Fruit fly (Drosophila melanogaster) whole organism, wandering third instar larva: ENCODE measurements around the gene Arp8.
A peak's percentile ranks its signal among the peaks of the same experiment; 100 is the strongest.
"Not testable (repeated sequence)": the region's sequence is repeated elsewhere in the genome, so short reads cannot be mapped to it uniquely, and the experiment has no call there.

ENCODE experiments used
- Abd-B ChIP-seq: fragments of >200 bp; optimal IDR thresholded peaks from 2 replicates; lab custom pipeline; 2017; ENCODE audit warnings: missing biosample characterization, missing genetic modification characterization
- CG32264 ChIP-seq: fragments of 200-800 bp; sonication (Bioruptor generic); optimal IDR thresholded peaks from 2 replicates; lab custom pipeline; 2016; ENCODE audit warnings: missing biosample characterization, missing genetic modification characterization
- CG9705 ChIP-seq: fragments of 200-800 bp; sonication (Bioruptor generic); optimal IDR thresholded peaks from 2 replicates; lab custom pipeline; 2018; ENCODE audit warnings: missing biosample characterization, mild to moderate bottlenecking, missing genetic modification characterization
- CrebA ChIP-seq: fragments of 200-800 bp; sonication (Bioruptor generic); optimal IDR thresholded peaks from 2 replicates; lab custom pipeline; 2016; ENCODE audit warnings: missing biosample characterization, mild to moderate bottlenecking, missing genetic modification characterization, borderline replicate concordance
- Dfd ChIP-seq: fragments of >200 bp; optimal IDR thresholded peaks from 2 replicates; lab custom pipeline; 2017; ENCODE audit warnings: missing biosample characterization, missing genetic modification characterization
- Dif ChIP-seq: fragments of 200-275, 200-300 bp; sonication (Bioruptor generic); optimal IDR thresholded peaks from 2 replicates; lab custom pipeline; 2018; ENCODE audit warnings: missing biosample characterization, missing genetic modification characterization; ENCODE audit not compliant: partially characterized antibody
- GATAd ChIP-seq: sonication (Bioruptor generic); optimal IDR thresholded peaks from 2 replicates; lab custom pipeline; 2016; ENCODE audit warnings: missing biosample characterization, missing genetic modification characterization
- HLH106 ChIP-seq: fragments of 200-800 bp; optimal IDR thresholded peaks from 3 replicates; lab custom pipeline; 2019; ENCODE audit warnings: missing biosample characterization, mild to moderate bottlenecking, missing genetic modification characterization, moderate library complexity
- Hnf4 ChIP-seq: fragments of 200-800 bp; sonication (Bioruptor generic); optimal IDR thresholded peaks from 2 replicates; lab custom pipeline; 2016; ENCODE audit warnings: missing biosample characterization, mild to moderate bottlenecking, missing genetic modification characterization
- Myc ChIP-seq: fragments of >200 bp; optimal IDR thresholded peaks from 2 replicates; lab custom pipeline; 2017
- N ChIP-seq: fragments of >200 bp; optimal IDR thresholded peaks from 2 replicates; lab custom pipeline; 2018; ENCODE audit warnings: missing biosample characterization, missing external identifiers, missing genetic modification characterization
- OdsH ChIP-seq: fragments of 200-800 bp; sonication (Bioruptor generic); optimal IDR thresholded peaks from 2 replicates; lab custom pipeline; 2016; ENCODE audit warnings: missing biosample characterization, mild to moderate bottlenecking, missing genetic modification characterization
- Rel ChIP-seq, 2 experiments: fragments of 200-800 bp; sonication (Bioruptor generic) in 1 of 2; optimal IDR thresholded peaks; 2 replicates in 1 of 2; 3 replicates in 1 of 2; lab custom pipeline; 2016 to 2019; ENCODE audit warnings: mild to moderate bottlenecking in 2 of 2, missing biosample characterization in 2 of 2, missing genetic modification characterization in 2 of 2, moderate library complexity in 1 of 2
- Sp1 ChIP-seq: fragments of 200-800 bp; sonication (Bioruptor generic); optimal IDR thresholded peaks from 3 replicates; lab custom pipeline; 2019; ENCODE audit warnings: missing biosample characterization, mild to moderate bottlenecking, missing genetic modification characterization, moderate library complexity
- br ChIP-seq: fragments of 200-800 bp; sonication (Bioruptor generic); optimal IDR thresholded peaks from 2 replicates; lab custom pipeline; 2016; ENCODE audit warnings: missing biosample characterization, missing genetic modification characterization
- dl ChIP-seq, 2 experiments: fragments of 175-275, 200-275 bp in 1 of 2; fragments of 200-275 bp in 1 of 2; sonication (Bioruptor generic); optimal IDR thresholded peaks; lab custom pipeline; 2018; ENCODE audit warnings: mild to moderate bottlenecking in 2 of 2, missing biosample characterization in 2 of 2, missing genetic modification characterization in 2 of 2, moderate library complexity in 2 of 2; ENCODE audit not compliant: partially characterized antibody in 2 of 2, insufficient read depth in 1 of 2
- dmrt93B ChIP-seq: fragments of 200-800 bp; sonication (Bioruptor generic); optimal IDR thresholded peaks from 2 replicates; lab custom pipeline; 2018; ENCODE audit warnings: missing biosample characterization, mild to moderate bottlenecking, missing genetic modification characterization
- dsf ChIP-seq: sonication (Bioruptor generic); optimal IDR thresholded peaks from 2 replicates; lab custom pipeline; 2016; ENCODE audit warnings: missing biosample characterization, missing genetic modification characterization, borderline replicate concordance
- ey ChIP-seq: fragments of 200-800 bp; sonication (Bioruptor generic); optimal IDR thresholded peaks from 2 replicates; lab custom pipeline; 2016; ENCODE audit warnings: missing biosample characterization, missing genetic modification characterization
- foxo ChIP-seq, 2 experiments: fragments of 200-800 bp; sonication (Bioruptor generic); optimal IDR thresholded peaks; 2 replicates in 1 of 2; 3 replicates in 1 of 2; lab custom pipeline; 2016 to 2017; ENCODE audit warnings: missing biosample characterization in 2 of 2, missing genetic modification characterization in 2 of 2
- fru ChIP-seq: fragments of 200-800 bp; sonication (Bioruptor generic); optimal IDR thresholded peaks from 3 replicates; lab custom pipeline; 2016; ENCODE audit warnings: missing biosample characterization, mild to moderate bottlenecking, missing genetic modification characterization
- h ChIP-seq: fragments of 200-800 bp; sonication (Bioruptor generic); optimal IDR thresholded peaks from 3 replicates; lab custom pipeline; 2016; ENCODE audit warnings: missing biosample characterization, mild to moderate bottlenecking, missing genetic modification characterization
- jim ChIP-seq: fragments of 175-275, 200-325 bp; sonication (Bioruptor generic); optimal IDR thresholded peaks from 2 replicates; lab custom pipeline; 2016; ENCODE audit warnings: missing biosample characterization, mild to moderate bottlenecking, missing genetic modification characterization
- lola ChIP-seq: fragments of >200 bp; optimal IDR thresholded peaks from 2 replicates; lab custom pipeline; 2017; ENCODE audit warnings: missing biosample characterization, missing genetic modification characterization
- pan ChIP-seq: fragments of >200 bp; optimal IDR thresholded peaks from 2 replicates; lab custom pipeline; 2017
- psq ChIP-seq: fragments of 200-800 bp; sonication (Bioruptor generic); optimal IDR thresholded peaks from 3 replicates; lab custom pipeline; 2017; ENCODE audit warnings: missing biosample characterization, mild to moderate bottlenecking, missing genetic modification characterization, moderate library complexity
- rgr ChIP-seq: fragments of 200-800 bp; sonication (Bioruptor generic); optimal IDR thresholded peaks from 3 replicates; lab custom pipeline; 2016; ENCODE audit warnings: missing biosample characterization, mild to moderate bottlenecking, missing genetic modification characterization
- sage ChIP-seq: fragments of 200-800 bp; sonication (Bioruptor generic); optimal IDR thresholded peaks from 2 replicates; lab custom pipeline; 2016; ENCODE audit warnings: missing biosample characterization, mild to moderate bottlenecking, missing genetic modification characterization
- sv ChIP-seq: fragments of 200-800 bp; sonication (Bioruptor generic); optimal IDR thresholded peaks from 3 replicates; lab custom pipeline; 2016; ENCODE audit warnings: missing biosample characterization, missing genetic modification characterization
- tai ChIP-seq: sonication (Bioruptor generic); optimal IDR thresholded peaks from 2 replicates; lab custom pipeline; 2016; ENCODE audit warnings: missing biosample characterization, missing genetic modification characterization
- usp ChIP-seq: fragments of >200 bp; optimal IDR thresholded peaks from 2 replicates; lab custom pipeline; 2017; ENCODE audit warnings: missing biosample characterization, missing genetic modification characterization
- woc ChIP-seq: sonication (Bioruptor generic); optimal IDR thresholded peaks from 2 replicates; lab custom pipeline; 2016; ENCODE audit warnings: missing biosample characterization, mild to moderate bottlenecking, missing genetic modification characterization

Arp8 gene

DNA sequence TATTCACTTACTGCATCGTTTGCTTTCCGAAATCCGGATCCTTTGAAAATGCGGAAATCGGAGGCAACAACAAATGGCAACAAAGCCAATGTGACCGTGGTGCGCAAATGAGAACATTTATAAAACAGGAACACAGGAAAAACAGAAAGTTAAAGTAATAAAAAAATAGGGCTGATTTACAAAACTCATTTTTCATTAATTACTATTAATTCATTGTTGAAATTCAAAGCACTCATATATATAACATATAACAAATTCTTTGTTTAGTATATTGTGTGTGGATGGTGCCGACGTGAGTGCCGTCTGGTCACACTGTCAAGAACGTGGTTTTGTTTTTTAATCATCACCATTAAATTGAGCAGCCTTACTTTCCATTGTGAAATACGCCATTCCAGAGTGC, at the start of gene Arp8, which contains the start of gene CG6769:
Gene Arp8 (minus strand): TSS at position 90 of the 400 bp plus-strand sequence.
Gene CG6769 (plus strand): TSS at position 292 of the 400 bp plus-strand sequence.
- no peak for TF ChIP-seq tai
- TF ChIP-seq Myc (lab: Kevin White, UChicago): peak; percentile 0
- TF ChIP-seq CG9705: no peak
- no peak for TF ChIP-seq Abd-B (GFP tag; lab: Kevin White, UChicago)
- TF ChIP-seq sv: no peak
- no peak for TF ChIP-seq Dif (GFP tag; lab: Kevin White, UChicago)
- peak; percentile 28 for TF ChIP-seq Hnf4 (GFP tag; lab: Kevin White, UChicago)
- peak; percentile 10 for TF ChIP-seq fru (GFP tag; lab: Kevin White, UChicago)
- peak; percentile 48 for TF ChIP-seq h
- no peak for TF ChIP-seq pan
- TF ChIP-seq OdsH (GFP tag; lab: Kevin White, UChicago): peak; percentile 15
- TF ChIP-seq psq (GFP tag; lab: Kevin White, UChicago): no peak
- no peak for TF ChIP-seq GATAd (GFP tag; lab: Kevin White, UChicago)
- no peak for TF ChIP-seq lola
- no peak for TF ChIP-seq Rel (GFP tag; optimal IDR thresholded peaks at IDR 0.05; lab: Kevin White, UChicago)
- TF ChIP-seq Rel (tag; optimal IDR thresholded peaks at IDR 0.05; lab: Kevin White, UChicago): peak; percentile 25
- TF ChIP-seq br (GFP tag; lab: Kevin White, UChicago): no peak
- no peak for TF ChIP-seq CrebA (GFP tag; lab: Kevin White, UChicago)
- peak; percentile 15 for TF ChIP-seq woc (GFP tag; lab: Kevin White, UChicago)
- no peak for TF ChIP-seq N
- peak; percentile 48 for TF ChIP-seq HLH106 (tag; lab: Kevin White, UChicago)
- no peak for TF ChIP-seq dsf (GFP tag; lab: Kevin White, UChicago)
- no peak for TF ChIP-seq Dfd (GFP tag; lab: Kevin White, UChicago)
- no peak for TF ChIP-seq jim (GFP tag; lab: Kevin White, UChicago)
- TF ChIP-seq Sp1 (GFP tag; lab: Kevin White, UChicago): peak; percentile 34
- no peak for TF ChIP-seq dmrt93B (GFP tag; lab: Kevin White, UChicago)
- peak in 1 of 2 experiments; percentile 39 for TF ChIP-seq foxo (GFP tag; optimal IDR thresholded peaks at IDR 0.05; lab: Kevin White, UChicago)
- peak; percentile 32 for TF ChIP-seq rgr (GFP tag; lab: Kevin White, UChicago)
- TF ChIP-seq ey (GFP tag; lab: Kevin White, UChicago): peak; percentile 27
- TF ChIP-seq CG32264: no peak
- TF ChIP-seq, all 38 proteins: peak for 12

DNA sequence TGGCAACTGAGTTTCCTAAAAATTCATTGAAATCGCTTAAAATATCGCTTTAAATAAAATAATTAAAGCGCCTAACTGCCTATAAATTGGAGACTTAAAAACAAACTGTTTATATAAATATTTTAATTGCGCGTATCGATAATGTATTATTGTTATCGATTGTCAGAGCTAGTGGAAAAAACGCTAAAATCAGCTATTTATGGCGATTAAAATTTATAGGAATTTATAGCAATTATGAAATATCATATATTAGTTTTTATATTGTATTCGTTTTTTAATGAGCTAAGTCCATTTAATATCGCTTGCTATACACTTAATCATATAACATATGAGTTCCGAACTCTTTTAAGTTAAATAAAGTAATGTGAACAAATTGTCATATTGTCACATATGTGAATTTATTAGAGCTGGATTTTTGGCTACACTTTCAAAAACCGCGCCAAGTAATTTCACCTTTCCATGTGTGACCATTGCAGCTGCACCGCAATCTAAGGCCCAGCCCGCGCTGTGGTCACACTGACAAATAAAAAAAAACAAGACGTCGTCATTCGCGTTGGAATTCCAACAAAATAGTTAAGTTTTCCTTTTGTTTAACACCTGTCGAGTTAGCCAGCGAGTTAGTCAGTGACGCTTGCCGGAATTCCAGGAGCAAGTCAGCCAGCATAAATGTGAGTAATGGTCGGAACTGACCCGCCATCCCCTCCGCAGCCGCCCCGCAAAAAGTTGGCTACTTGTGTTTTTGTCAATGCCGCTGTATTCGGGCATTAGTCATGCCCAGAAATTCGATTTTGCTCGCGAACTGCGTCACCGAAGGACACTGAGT, 46.8 kb upstream of the Arp8 start, which contains the start of the genes CG7772 and Vps4:
Gene CG7772 (minus strand): TSS at position 78 of the 823 bp plus-strand sequence.
Gene Vps4 (plus strand): TSS at position 509 of the 823 bp plus-strand sequence.
- no peak for TF ChIP-seq dsf (GFP tag; lab: Kevin White, UChicago)
- no peak for TF ChIP-seq CG32264
- no peak for TF ChIP-seq Dif (GFP tag; lab: Kevin White, UChicago)
- no peak for TF ChIP-seq woc (GFP tag; lab: Kevin White, UChicago)
- no peak for TF ChIP-seq lola
- no peak for TF ChIP-seq sv
- no peak for TF ChIP-seq sage
- TF ChIP-seq Hnf4 (GFP tag; lab: Kevin White, UChicago): no peak
- peak; percentile 85 for TF ChIP-seq Myc (lab: Kevin White, UChicago)
- TF ChIP-seq tai: no peak
- no peak for TF ChIP-seq dl (GFP tag; optimal IDR thresholded peaks at IDR 0.05; lab: Kevin White, UChicago; ENCODE audit: insufficient read depth in 1 of 2, partially characterized antibody in 2 of 2)
- peak; percentile 47 for TF ChIP-seq jim (GFP tag; lab: Kevin White, UChicago)
- TF ChIP-seq usp (GFP tag; lab: Kevin White, UChicago): no peak
- TF ChIP-seq Abd-B (GFP tag; lab: Kevin White, UChicago): no peak

DNA sequence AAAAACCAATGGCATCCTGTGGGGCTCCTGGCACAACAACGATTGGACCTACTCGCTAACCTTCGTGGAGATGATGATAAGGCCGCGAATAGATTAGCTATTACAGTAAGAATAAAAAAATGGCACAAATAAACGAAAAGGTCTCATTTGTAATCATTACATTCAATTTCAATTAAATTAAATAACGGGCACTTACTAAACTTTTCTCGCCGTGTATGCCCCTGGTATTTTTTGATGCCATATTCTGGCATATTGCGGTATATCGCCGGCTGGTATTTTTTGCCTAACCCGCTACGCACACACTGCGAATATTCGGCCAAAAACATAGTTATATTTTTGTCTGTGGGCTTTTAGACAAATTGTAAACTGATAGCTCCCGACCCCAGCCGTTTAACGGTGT, 38.8 kb upstream of the Arp8 start, which contains the start of gene Gss2:
Gene Gss2 (plus strand): TSS at position 301 of the 400 bp plus-strand sequence.
- not testable (repeated sequence) for TF ChIP-seq Dif (GFP tag; lab: Kevin White, UChicago); woc (GFP tag; lab: Kevin White, UChicago); sage
